Fruit fly (Drosophila melanogaster) whole organism, embryonic: Measurements from ENCODE around the gene CG4615.
A peak's percentile ranks its signal among the peaks of the same experiment; 100 is the strongest.

Experiments
- Ada2b ChIP-seq: fragments of 200-800 bp; sonication (Bioruptor generic); IDR thresholded peaks from 2 replicates; pipeline ENCODE4 v1.3.6; 2022; ENCODE audit warnings: missing biosample characterization, missing genetic modification characterization
- CG10267 ChIP-seq: fragments of 200-800 bp; sonication (Bioruptor generic); optimal IDR thresholded peaks from 2 replicates; lab custom pipeline; 2018; ENCODE audit warnings: missing biosample characterization, mild to moderate bottlenecking, missing genetic modification characterization, moderate library complexity
- CG12219 ChIP-seq: fragments of 200-800 bp; sonication (Bioruptor generic); optimal IDR thresholded peaks from 3 replicates; lab custom pipeline; 2018; ENCODE audit warnings: missing biosample characterization, mild to moderate bottlenecking, missing genetic modification characterization
- CG12236 ChIP-seq: fragments of 200-800 bp; sonication (Bioruptor generic); optimal IDR thresholded peaks from 2 replicates; lab custom pipeline; 2016; ENCODE audit warnings: missing biosample characterization, missing genetic modification characterization
- CG14965 ChIP-seq: fragments of 200-800 bp; sonication (Bioruptor generic); optimal IDR thresholded peaks from 2 replicates; lab custom pipeline; 2016; ENCODE audit warnings: missing biosample characterization, missing genetic modification characterization, borderline replicate concordance
- CG15269 ChIP-seq: fragments of 200-800 bp; sonication (Bioruptor generic); optimal IDR thresholded peaks from 2 replicates; lab custom pipeline; 2018; ENCODE audit warnings: missing biosample characterization, mild to moderate bottlenecking, missing genetic modification characterization, moderate library complexity
- CG1529 ChIP-seq: fragments of 200-800 bp; sonication (Bioruptor generic); optimal IDR thresholded peaks from 3 replicates; lab custom pipeline; 2018; ENCODE audit warnings: missing biosample characterization, missing genetic modification characterization
- CG15514 ChIP-seq: fragments of 200-800 bp; sonication (Bioruptor generic); optimal IDR thresholded peaks from 3 replicates; lab custom pipeline; 2017; ENCODE audit warnings: missing biosample characterization, missing genetic modification characterization, mild to moderate bottlenecking, moderate library complexity, missing genetic modification reagents
- CG17385 ChIP-seq: fragments of 200-800 bp; sonication (Bioruptor generic); optimal IDR thresholded peaks from 3 replicates; lab custom pipeline; 2018; ENCODE audit warnings: missing biosample characterization, mild to moderate bottlenecking, missing genetic modification characterization
- CG17612 ChIP-seq: fragments of 200-800 bp; sonication (Bioruptor generic); IDR thresholded peaks from 2 replicates; pipeline ENCODE4 v1.3.6; 2022; ENCODE audit warnings: missing biosample characterization, missing genetic modification characterization
- CG2875 ChIP-seq: fragments of 200-800 bp; sonication (Bioruptor generic); optimal IDR thresholded peaks from 2 replicates; lab custom pipeline; 2017; ENCODE audit warnings: missing biosample characterization, mild to moderate bottlenecking, missing genetic modification characterization, missing genetic modification reagents
- CG30403 ChIP-seq: fragments of 200-800 bp; sonication (Bioruptor generic); optimal IDR thresholded peaks from 3 replicates; lab custom pipeline; 2016; ENCODE audit warnings: missing biosample characterization, missing genetic modification characterization
- CG3065 ChIP-seq: fragments of 200-800 bp; sonication (Bioruptor generic); optimal IDR thresholded peaks from 2 replicates; lab custom pipeline; 2016; ENCODE audit warnings: missing biosample characterization, missing genetic modification characterization
- CG6175 ChIP-seq: fragments of 200-800 bp; sonication (Bioruptor generic); IDR thresholded peaks from 3 replicates; pipeline ENCODE4 v1.3.6; 2022; ENCODE audit warnings: missing biosample characterization, missing genetic modification characterization
- CG7963 ChIP-seq: fragments of 200-800 bp; sonication (Bioruptor generic); IDR thresholded peaks from 3 replicates; pipeline ENCODE4 v1.3.6; 2022; ENCODE audit warnings: missing biosample characterization, missing genetic modification characterization; ENCODE audit not compliant: partially characterized antibody
- CHES-1-like ChIP-seq: fragments of 200-800 bp; sonication (Bioruptor generic); optimal IDR thresholded peaks from 2 replicates; lab custom pipeline; 2016; ENCODE audit warnings: missing biosample characterization, missing genetic modification characterization
- Dll ChIP-seq: fragments of 200-800 bp; sonication (Bioruptor generic); IDR thresholded peaks from 4 replicates; pipeline ENCODE4 v1.3.6; 2022; ENCODE audit warnings: missing biosample characterization, missing genetic modification characterization; ENCODE audit not compliant: partially characterized antibody
- E2f1 ChIP-seq: fragments of 200-800 bp; sonication (Bioruptor generic); IDR thresholded peaks from 2 replicates; pipeline ENCODE4 v1.3.6; 2022; ENCODE audit warnings: missing biosample characterization, missing genetic modification characterization
- Ets65A ChIP-seq: fragments of 200-800 bp; sonication (Bioruptor generic); peaks from one replicate; lab custom pipeline; 2016; ENCODE audit warnings: missing biosample characterization, missing genetic modification characterization
- GATAe ChIP-seq: fragments of 200-800 bp; sonication (Bioruptor generic); conservative IDR thresholded peaks from 2 replicates; pipeline ENCODE4 v1.3.6; 2022; ENCODE audit warnings: missing biosample characterization, missing genetic modification characterization
- Hmr ChIP-seq: fragments of 200-800 bp; sonication (Bioruptor generic); optimal IDR thresholded peaks from 3 replicates; lab custom pipeline; 2017; ENCODE audit warnings: mild to moderate bottlenecking, missing biosample characterization, missing genetic modification reagents, missing genetic modification characterization
- Lhr ChIP-seq: fragments of 200-800 bp; sonication (Bioruptor generic); optimal IDR thresholded peaks from 3 replicates; lab custom pipeline; 2017; ENCODE audit warnings: mild to moderate bottlenecking, missing biosample characterization, missing genetic modification reagents, missing genetic modification characterization
- Mrtf ChIP-seq: fragments of 200-800 bp; sonication (Bioruptor generic); IDR thresholded peaks from 3 replicates; pipeline ENCODE4 v1.3.6; 2022; ENCODE audit warnings: missing biosample characterization, missing genetic modification characterization
- NFAT ChIP-seq: fragments of 200-800 bp; sonication (Bioruptor generic); IDR thresholded peaks from 2 replicates; pipeline ENCODE4 v1.3.6; 2022; ENCODE audit warnings: missing biosample characterization, missing genetic modification characterization
- NK7.1 ChIP-seq: fragments of 200-800 bp; sonication (Bioruptor generic); optimal IDR thresholded peaks from 3 replicates; lab custom pipeline; 2016; ENCODE audit warnings: missing biosample characterization, missing genetic modification characterization
- PHDP ChIP-seq: fragments of 200-800 bp; sonication (Bioruptor generic); optimal IDR thresholded peaks from 3 replicates; lab custom pipeline; 2018; ENCODE audit warnings: missing biosample characterization, mild to moderate bottlenecking, missing genetic modification characterization, moderate library complexity
- Ptx1 ChIP-seq: fragments of 200-800 bp; sonication (Bioruptor generic); IDR thresholded peaks from 2 replicates; pipeline ENCODE4 v1.3.6; 2022; ENCODE audit warnings: missing biosample characterization, missing genetic modification characterization
- Rfx ChIP-seq: fragments of 200-800 bp; sonication (Bioruptor generic); IDR thresholded peaks from 2 replicates; pipeline ENCODE4 v1.3.6; 2022; ENCODE audit warnings: missing biosample characterization, missing genetic modification characterization
- Taf1 ChIP-seq: fragments of 200-800 bp; sonication (Bioruptor generic); IDR thresholded peaks from 2 replicates; pipeline ENCODE4 v1.3.6; 2022; ENCODE audit warnings: missing biosample characterization, missing genetic modification characterization
- cato ChIP-seq: fragments of 200-800 bp; sonication (Bioruptor generic); optimal IDR thresholded peaks from 2 replicates; lab custom pipeline; 2016; ENCODE audit warnings: missing biosample characterization, missing genetic modification characterization, borderline replicate concordance
- chn ChIP-seq: fragments of 200-800 bp; sonication (Bioruptor generic); optimal IDR thresholded peaks from 2 replicates; lab custom pipeline; 2016; ENCODE audit warnings: missing biosample characterization, missing genetic modification characterization
- danr ChIP-seq: fragments of 200-800 bp; sonication (Bioruptor generic); IDR thresholded peaks from 2 replicates; pipeline ENCODE4 v1.3.6; 2022; ENCODE audit warnings: missing biosample characterization, missing genetic modification characterization
- dmrt11E ChIP-seq: fragments of 200-800 bp; sonication (Bioruptor generic); optimal IDR thresholded peaks from 3 replicates; lab custom pipeline; 2018; ENCODE audit warnings: missing biosample characterization, mild to moderate bottlenecking, missing genetic modification characterization, moderate library complexity
- ems ChIP-seq: fragments of 200-800 bp; sonication (Bioruptor generic); optimal IDR thresholded peaks from 3 replicates; lab custom pipeline; 2016; ENCODE audit warnings: missing biosample characterization, missing genetic modification characterization
- esg ChIP-seq: fragments of 200-800 bp; sonication (Bioruptor generic); conservative IDR thresholded peaks from 2 replicates; pipeline ENCODE4 v1.3.6; 2022; ENCODE audit warnings: missing biosample characterization, missing genetic modification characterization
- fd3F ChIP-seq: fragments of 200-800 bp; sonication (Bioruptor generic); optimal IDR thresholded peaks from 2 replicates; lab custom pipeline; 2018; ENCODE audit warnings: missing biosample characterization, mild to moderate bottlenecking, missing genetic modification characterization, moderate library complexity
- grau ChIP-seq: fragments of 200-800 bp; optimal IDR thresholded peaks from 3 replicates; lab custom pipeline; 2019; ENCODE audit warnings: missing biosample characterization, mild to moderate bottlenecking, missing genetic modification characterization, moderate library complexity
- ham ChIP-seq: fragments of 200-800 bp; sonication (Bioruptor generic); IDR thresholded peaks from 2 replicates; pipeline ENCODE4 v1.3.6; 2022; ENCODE audit warnings: missing biosample characterization, missing genetic modification characterization
- hkb ChIP-seq, 2 experiments: fragments of 200-800 bp in 1 of 2; fragments of >200 bp in 1 of 2; sonication (Bioruptor generic) in 1 of 2; IDR thresholded peaks in 1 of 2; optimal IDR thresholded peaks in 1 of 2; 2 replicates each; pipeline versions ENCODE4 v1.3.6 to Lab custom; 2017 to 2022; ENCODE audit warnings: missing biosample characterization in 1 of 2, missing genetic modification characterization in 1 of 2
- lbe ChIP-seq: fragments of 200-800 bp; sonication (Bioruptor generic); optimal IDR thresholded peaks from 2 replicates; lab custom pipeline; 2016; ENCODE audit warnings: missing biosample characterization, mild to moderate bottlenecking, missing genetic modification characterization
- lilli ChIP-seq: fragments of 200-800 bp; sonication (Bioruptor generic); optimal IDR thresholded peaks from 3 replicates; lab custom pipeline; 2016; ENCODE audit warnings: missing biosample characterization, missing genetic modification characterization
- lola ChIP-seq, 3 experiments: fragments of >200 bp in 2 of 3; fragments of 200-800 bp in 1 of 3; sonication (Bioruptor generic) in 1 of 3; optimal IDR thresholded peaks; 2 replicates each; lab custom pipeline; 2017 to 2019; ENCODE audit warnings: missing biosample characterization in 3 of 3, missing genetic modification characterization in 3 of 3, mild to moderate bottlenecking in 1 of 3, moderate library complexity in 1 of 3
- ro ChIP-seq: fragments of 200-800 bp; sonication (Bioruptor generic); IDR thresholded peaks from 2 replicates; pipeline ENCODE4 v1.3.6; 2022; ENCODE audit warnings: missing biosample characterization, missing genetic modification characterization
- sens ChIP-seq: fragments of 200-800 bp; sonication (Bioruptor generic); peaks from one replicate; lab custom pipeline; 2016; ENCODE audit warnings: missing biosample characterization, missing genetic modification characterization
- sna ChIP-seq: fragments of 200-800 bp; sonication (Bioruptor generic); IDR thresholded peaks from 2 replicates; pipeline ENCODE4 v1.3.6; 2022; ENCODE audit warnings: missing biosample characterization, missing genetic modification characterization; ENCODE audit not compliant: partially characterized antibody
- tio ChIP-seq: fragments of 200-800 bp; sonication (Bioruptor generic); optimal IDR thresholded peaks from 2 replicates; lab custom pipeline; 2017; ENCODE audit warnings: missing biosample characterization, missing genetic modification characterization, inconsistent platforms
- trem ChIP-seq: fragments of 200-800 bp; optimal IDR thresholded peaks from 3 replicates; lab custom pipeline; 2019; ENCODE audit warnings: missing biosample characterization, mild to moderate bottlenecking, missing genetic modification characterization, moderate library complexity
- unpg ChIP-seq: fragments of 200-800 bp; sonication (Bioruptor generic); optimal IDR thresholded peaks from 3 replicates; lab custom pipeline; 2018; ENCODE audit warnings: missing biosample characterization, mild to moderate bottlenecking, missing genetic modification characterization, moderate library complexity
- wdn ChIP-seq: fragments of 200-800 bp; sonication (Bioruptor generic); IDR thresholded peaks from 2 replicates; pipeline ENCODE4 v1.3.6; 2022; ENCODE audit warnings: missing biosample characterization, missing genetic modification characterization
- wor ChIP-seq: fragments of 200-800 bp; sonication (Bioruptor generic); IDR thresholded peaks from 2 replicates; pipeline ENCODE4 v1.3.6; 2022; ENCODE audit warnings: missing biosample characterization, missing genetic modification characterization

CG4615 gene

dm6 chrX:7104400-7105068, 2.4 kb upstream of the CG4615 start, which contains the start of the genes CG4617 and CG8300 (continued):
- TF ChIP-seq PHDP (tag; lab: Kevin White, UChicago), result peak; percentile 25
- no peak for TF ChIP-seq CHES-1-like (GFP tag; lab: Kevin White, UChicago)
- no peak for TF ChIP-seq Rfx (GFP tag; lab: Robert Waterston, UW)
- TF ChIP-seq CG7963 (GFP tag; lab: Robert Waterston, UW), result no peak
- TF ChIP-seq unpg (GFP tag; lab: Kevin White, UChicago), result no peak
- TF ChIP-seq Dll (GFP tag; lab: Robert Waterston, UW), result 0 out of 4 replicates have a peak, but pooled peaks have one; percentile 23
- no peak for TF ChIP-seq CG6175 (GFP tag; lab: Robert Waterston, UW)
- peak; percentile 42 for TF ChIP-seq grau (tag; lab: Kevin White, UChicago)
- TF ChIP-seq ems (GFP tag; lab: Kevin White, UChicago), result no peak
- TF ChIP-seq CG14965 (GFP tag; lab: Kevin White, UChicago), result no peak
- TF ChIP-seq dmrt11E (tag; lab: Kevin White, UChicago), result peak; percentile 34
- TF ChIP-seq danr (GFP tag; lab: Robert Waterston, UW), result no peak
- peak; percentile 15 for TF ChIP-seq trem (tag; lab: Kevin White, UChicago)
- no peak for TF ChIP-seq esg (GFP tag; lab: Robert Waterston, UW)
- TF ChIP-seq fd3F (GFP tag; lab: Kevin White, UChicago), result no peak
- no peak for TF ChIP-seq ro (GFP tag; lab: Robert Waterston, UW)
- TF ChIP-seq lilli (GFP tag; lab: Kevin White, UChicago), result no peak
- peak; percentile 41 for TF ChIP-seq Ets65A (GFP tag; lab: Kevin White, UChicago)
- no peak for TF ChIP-seq cato (GFP tag; lab: Kevin White, UChicago)
- TF ChIP-seq sna, result no peak
- no peak for TF ChIP-seq Lhr (GFP tag; lab: Kevin White, UChicago)
- no peak for TF ChIP-seq CG17385
- no peak for TF ChIP-seq wor (GFP tag; lab: Robert Waterston, UW)
- no peak for TF ChIP-seq wdn
- no peak for TF ChIP-seq ham (GFP tag; lab: Robert Waterston, UW)
- TF ChIP-seq Ptx1 (GFP tag; lab: Robert Waterston, UW), result no peak
- TF ChIP-seq CG1529, result no peak
- no peak for TF ChIP-seq E2f1
- no peak for TF ChIP-seq hkb (optimal IDR thresholded peaks at IDR 0.05; lab: Kevin White, UChicago)
- no peak for TF ChIP-seq hkb (GFP tag; IDR thresholded peaks at IDR 0.05; lab: Robert Waterston, UW)
- TF ChIP-seq CG17612, result no peak
- no peak for TF ChIP-seq Ada2b (GFP tag; lab: Robert Waterston, UW)
- TF ChIP-seq NK7.1 (GFP tag; lab: Kevin White, UChicago), result no peak
- TF ChIP-seq chn, result no peak
- TF ChIP-seq Mrtf (GFP tag; lab: Robert Waterston, UW), result no peak
- peak; percentile 24 for TF ChIP-seq CG30403
- no peak for TF ChIP-seq Taf1 (GFP tag; lab: Robert Waterston, UW)
- no peak for TF ChIP-seq lbe
- no peak for TF ChIP-seq NFAT
- peak; percentile 8 for TF ChIP-seq CG15514 (GFP tag; lab: Kevin White, UChicago)
- no peak for TF ChIP-seq CG2875 (GFP tag; lab: Kevin White, UChicago)
- no peak for TF ChIP-seq CG12219 (GFP tag; lab: Kevin White, UChicago)
- TF ChIP-seq GATAe (GFP tag; lab: Robert Waterston, UW), result no peak
- TF ChIP-seq CG10267 (tag; lab: Kevin White, UChicago), result peak; percentile 43
- peak; percentile 15 for TF ChIP-seq Hmr (GFP tag; lab: Kevin White, UChicago)
- TF ChIP-seq sens (GFP tag; lab: Kevin White, UChicago), result peak; percentile 49
- TF ChIP-seq CG3065, result no peak
- no peak for TF ChIP-seq CG12236
- TF ChIP-seq tio, result no peak
- TF ChIP-seq CG15269, result peak; percentile 20
- peak in 1 of 3 experiments; percentile 20 for TF ChIP-seq lola (GFP tag; optimal IDR thresholded peaks at IDR 0.05; lab: Kevin White, UChicago)
